Worm (Caenorhabditis elegans): ENCODE data around the gene F59D12.5.

Gene F59D12.5

ce11 chrX:15610527-15611091 lies 36.6 kb downstream of the F59D12.5 start (continued):
- TF ChIP-seq pha-4 (tag; optimal IDR thresholded peaks at IDR 0.05): peak; percentile 76
- TF ChIP-seq snpc-1.1 (tag; optimal IDR thresholded peaks at IDR 0.05; ENCODE audit: insufficient read depth): no peak
- TF ChIP-seq Y53F4B.3 (GFP tag; IDR thresholded peaks at IDR 0.05): no peak
- TF ChIP-seq madf-3 (GFP tag; IDR thresholded peaks at IDR 0.05): 0 out of 2 replicates have a peak, but pooled peaks have one; percentile 64
- TF ChIP-seq aptf-2 (GFP tag; conservative IDR thresholded peaks at IDR 0.05): no peak
- peak; percentile 38 for TF ChIP-seq K12H6.12 (tag; optimal IDR thresholded peaks at IDR 0.05)
- TF ChIP-seq C17E4.6 (GFP tag; IDR thresholded peaks at IDR 0.05): no peak
- TF ChIP-seq snpc-3.4 (tag; optimal IDR thresholded peaks at IDR 0.05): no peak
- no peak for TF ChIP-seq ceh-58 (GFP tag; IDR thresholded peaks at IDR 0.05)
- TF ChIP-seq fkh-3 (tag; optimal IDR thresholded peaks at IDR 0.05): no peak

DNA sequence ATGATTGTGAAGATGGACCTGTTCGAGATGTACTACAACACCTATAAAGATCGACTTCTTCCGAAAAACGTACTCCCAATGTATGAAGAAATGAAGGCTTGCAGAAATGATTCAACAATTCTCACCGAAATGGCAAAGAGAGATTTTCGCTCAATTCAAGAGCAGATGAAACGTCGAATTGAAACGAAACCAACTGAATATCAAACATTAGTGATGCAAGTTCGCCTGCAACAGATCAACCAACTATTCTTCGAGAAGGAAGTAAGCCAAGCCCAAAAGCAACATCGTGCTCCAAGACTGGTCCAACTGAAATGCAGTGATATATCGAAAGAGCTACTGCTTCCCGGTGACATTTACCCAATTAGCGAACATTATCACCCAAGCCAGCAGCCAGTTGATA lies 37.5 kb downstream of the F59D12.5 start:
- 0 out of 2 replicates have a peak, but pooled peaks have one; percentile 1 for TF ChIP-seq madf-3 (GFP tag; IDR thresholded peaks at IDR 0.05)
- TF ChIP-seq ceh-40 (GFP tag; IDR thresholded peaks at IDR 0.05): no peak
- TF ChIP-seq bed-2 (GFP tag; IDR thresholded peaks at IDR 0.05): no peak
- no peak for TF ChIP-seq K12H6.12 (tag; optimal IDR thresholded peaks at IDR 0.05)

- peak in 1 of 3 experiments; percentile 44 for TF ChIP-seq lin-35 (GFP tag; optimal IDR thresholded peaks at IDR 0.05)
- TF ChIP-seq rcor-1 (GFP tag; IDR thresholded peaks at IDR 0.05): no peak
- TF ChIP-seq lir-1 (GFP tag; conservative IDR thresholded peaks at IDR 0.05): 0 out of 2 replicates have a peak, but pooled peaks have one; percentile 19
- no peak for TF ChIP-seq aptf-3 (GFP tag; IDR thresholded peaks at IDR 0.05)
- peak; percentile 35; the same call in 1 of the 2 replicates for TF ChIP-seq cebp-1 (GFP tag; IDR thresholded peaks at IDR 0.05)
- TF ChIP-seq cebp-1 (tag; optimal IDR thresholded peaks at IDR 0.05): peak; percentile 97
- no peak for TF ChIP-seq rpc-1 (optimal IDR thresholded peaks at IDR 0.05)
- TF ChIP-seq rpc-1 (tag; optimal IDR thresholded peaks at IDR 0.05): no peak
- TF ChIP-seq atf-7 (tag; optimal IDR thresholded peaks at IDR 0.05): peak; percentile 30
Observed at ce11 chrX:15608593-15608992, 38.6 kb downstream of the F59D12.5 start.

DNA sequence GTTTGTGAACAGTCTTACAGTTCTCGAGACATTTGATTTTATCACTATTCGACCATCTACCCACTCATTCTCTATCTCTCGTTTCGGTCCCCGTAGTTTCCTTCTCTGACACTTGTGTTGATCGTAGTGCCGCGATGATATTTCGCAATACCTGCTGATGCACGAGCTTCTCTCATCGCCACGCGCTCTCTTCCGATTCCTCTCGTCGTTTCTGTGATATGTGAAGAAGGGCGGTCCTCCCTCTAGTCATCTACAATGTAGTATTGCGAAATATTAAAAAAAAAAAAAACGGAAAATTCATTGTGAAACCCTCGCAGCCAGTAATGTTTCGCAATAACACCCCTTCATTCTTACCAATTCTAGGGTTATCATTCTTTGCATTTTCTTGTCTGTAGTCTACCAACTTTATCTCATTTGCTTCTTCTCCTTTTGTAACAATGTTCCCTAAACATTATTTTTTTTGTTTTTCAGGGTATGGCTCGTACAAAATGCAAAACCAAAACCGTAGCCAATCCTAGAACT lies 39.6 kb downstream of the F59D12.5 start, which contains the start of gene nipi-3:
TSS of gene nipi-3 (plus strand) at position 472 of the 522 bp plus-strand sequence.
- TF ChIP-seq mxl-1 (tag; optimal IDR thresholded peaks at IDR 0.05) (no peak), Y53F4B.3 (GFP tag; IDR thresholded peaks at IDR 0.05) (no peak), mcd-1 (GFP tag; IDR thresholded peaks at IDR 0.05) (peak; percentile 79), nhr-120 (GFP tag; IDR thresholded peaks at IDR 0.05) (no peak), madf-6 (GFP tag; IDR thresholded peaks at IDR 0.05) (no peak), D2030.7 (GFP tag; IDR thresholded peaks at IDR 0.05) (no peak), madf-8 (GFP tag; conservative IDR thresholded peaks at IDR 0.05) (no peak), B0261.1 (tag; optimal IDR thresholded peaks at IDR 0.05) (no peak), nhr-90 (tag; optimal IDR thresholded peaks at IDR 0.05) (peak; percentile 88), ztf-26 (tag; optimal IDR thresholded peaks at IDR 0.05) (peak; percentile 92), rec-8 (tag; optimal IDR thresholded peaks at IDR 0.05) (no peak), egrh-3 (GFP tag; IDR thresholded peaks at IDR 0.05) (peak; percentile 68), lag-1 (GFP tag; IDR thresholded peaks at IDR 0.05) (no peak), lin-35 (GFP tag; optimal IDR thresholded peaks at IDR 0.05) (peak in 1 of 3 experiments; percentile 85), nhr-80 (tag; optimal IDR thresholded peaks at IDR 0.05) (peak; percentile 99), attf-6 (GFP tag; IDR thresholded peaks at IDR 0.05) (no peak), rpc-1 (optimal IDR thresholded peaks at IDR 0.05) (no peak), rpc-1 (tag; optimal IDR thresholded peaks at IDR 0.05) (no peak), tlf-1 (GFP tag; optimal IDR thresholded peaks at IDR 0.05) (peak; percentile 70), sptf-2 (GFP tag; optimal IDR thresholded peaks at IDR 0.05) (no peak), madf-3 (GFP tag; IDR thresholded peaks at IDR 0.05) (0 out of 2 replicates have a peak, but pooled peaks have one; percentile 66), atf-7 (tag; optimal IDR thresholded peaks at IDR 0.05) (peak; percentile 92), T26A5.8 (tag; optimal IDR thresholded peaks at IDR 0.05) (no peak), lir-1 (GFP tag; conservative IDR thresholded peaks at IDR 0.05) (peak; percentile 77; the same call in 1 of the 2 replicates), die-1 (tag; optimal IDR thresholded peaks at IDR 0.05) (no peak), snpc-3.4 (tag; optimal IDR thresholded peaks at IDR 0.05) (no peak), ets-4 (GFP tag; optimal IDR thresholded peaks at IDR 0.05) (peak; percentile 56), F52B5.7 (tag; optimal IDR thresholded peaks at IDR 0.05) (no peak), hmg-20 (GFP tag; IDR thresholded peaks at IDR 0.05) (0 out of 2 replicates have a peak, but pooled peaks have one; percentile 35)
